Worm (Caenorhabditis elegans): ENCODE measurements around the gene F28F8.7.

The F28F8.7 gene

DNA sequence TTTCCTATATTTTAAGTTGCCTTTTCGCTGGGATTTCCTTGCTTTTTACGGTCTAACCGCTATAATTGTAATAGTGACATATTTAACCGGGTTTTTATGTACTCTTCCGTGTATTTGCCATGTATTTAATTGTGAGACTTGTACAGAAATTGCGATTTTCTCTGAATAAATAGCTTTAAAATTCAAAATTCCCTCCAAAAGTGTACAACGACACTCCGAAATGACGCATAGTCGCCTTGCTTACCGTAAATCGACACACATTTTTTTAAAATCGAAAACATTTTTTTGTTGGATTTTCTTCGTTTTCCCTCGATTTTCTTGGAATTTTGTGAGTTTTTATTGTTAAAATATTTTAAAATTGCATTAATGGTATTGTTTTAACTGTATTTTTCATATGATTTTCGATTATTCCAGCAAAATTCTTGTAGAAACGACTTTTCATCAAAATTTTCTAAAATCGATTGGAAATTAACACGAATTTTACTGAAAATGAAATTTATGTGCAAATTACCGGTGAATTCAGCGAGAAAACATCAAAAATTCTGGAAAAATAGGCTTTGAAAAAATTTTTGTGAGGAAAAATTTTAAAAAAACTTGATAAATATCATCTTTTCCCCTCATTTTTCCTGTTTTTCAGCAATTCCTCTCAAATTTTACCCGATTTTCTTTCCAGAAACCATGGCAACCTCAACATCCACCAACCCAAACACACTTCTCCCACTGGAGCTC, 20.6 kb downstream of the F28F8.7 start, which contains the start of gene lsm-5 (continued):
- TF ChIP-seq dve-1 (tag; optimal IDR thresholded peaks at IDR 0.05; ENCODE audit: insufficient read depth) (peak; percentile 11), nhr-77 (tag; optimal IDR thresholded peaks at IDR 0.05) (peak; percentile 56), zip-11 (GFP tag; IDR thresholded peaks at IDR 0.05) (no peak), hif-1 (tag; optimal IDR thresholded peaks at IDR 0.05) (peak in 1 of 2 experiments; percentile 19), Y5F2A.4 (GFP tag; optimal IDR thresholded peaks at IDR 0.05) (no peak), zag-1 (tag; optimal IDR thresholded peaks at IDR 0.05) (no peak), unc-39 (tag; optimal IDR thresholded peaks at IDR 0.05) (no peak), ama-1 (optimal IDR thresholded peaks at IDR 0.05) (peak; percentile 94), dmd-8 (GFP tag; IDR thresholded peaks at IDR 0.05) (no peak), mep-1 (tag; optimal IDR thresholded peaks at IDR 0.05) (peak; percentile 70), R02D3.7 (tag; optimal IDR thresholded peaks at IDR 0.05) (peak; percentile 80), nhr-6 (tag; optimal IDR thresholded peaks at IDR 0.05) (peak; percentile 40), T20F7.1 (GFP tag; optimal IDR thresholded peaks at IDR 0.05) (peak; percentile 96), ztf-11 (tag; optimal IDR thresholded peaks at IDR 0.05) (no peak), zfp-2 (tag; optimal IDR thresholded peaks at IDR 0.05) (no peak), nhr-237 (tag; optimal IDR thresholded peaks at IDR 0.05) (no peak), mdl-1 (tag; optimal IDR thresholded peaks at IDR 0.05) (no peak), F37D6.2 (tag; optimal IDR thresholded peaks at IDR 0.05) (no peak), unc-62 (GFP tag; optimal IDR thresholded peaks at IDR 0.05 in 1 of 2) (peak in 1 of 2 experiments; percentile 81), unc-62 (tag; optimal IDR thresholded peaks at IDR 0.05) (no peak), spr-1 (tag; optimal IDR thresholded peaks at IDR 0.05) (no peak), F44E2.7 (GFP tag; IDR thresholded peaks at IDR 0.05) (no peak), madf-5 (GFP tag; IDR thresholded peaks at IDR 0.05) (no peak), lir-3 (tag; optimal IDR thresholded peaks at IDR 0.05) (no peak), daf-8 (GFP tag; IDR thresholded peaks at IDR 0.05) (no peak), ZK546.5 (tag; optimal IDR thresholded peaks at IDR 0.05) (no peak), mxl-3 (GFP tag; optimal IDR thresholded peaks at IDR 0.05) (no peak), fkh-10 (GFP tag; optimal IDR thresholded peaks at IDR 0.05) (no peak), mdt-29 (GFP tag; IDR thresholded peaks at IDR 0.05) (no peak), lin-29 (GFP tag; IDR thresholded peaks at IDR 0.05) (no peak), lin-1 (GFP tag; IDR thresholded peaks at IDR 0.05) (no peak), nhr-76 (tag; optimal IDR thresholded peaks at IDR 0.05) (no peak), daf-16 (GFP tag; optimal IDR thresholded peaks at IDR 0.05) (no peak), daf-16 (tag; optimal IDR thresholded peaks at IDR 0.05) (peak; percentile 50), ceh-82 (tag; optimal IDR thresholded peaks at IDR 0.05) (no peak), tra-1 (GFP tag; IDR thresholded peaks at IDR 0.05) (no peak), F26F4.8 (GFP tag; conservative IDR thresholded peaks at IDR 0.05) (no peak), nhr-11 (tag; optimal IDR thresholded peaks at IDR 0.05) (no peak), madf-9 (GFP tag; conservative IDR thresholded peaks at IDR 0.05) (no peak), ceh-62 (tag; optimal IDR thresholded peaks at IDR 0.05) (no peak), unc-130 (GFP tag; optimal IDR thresholded peaks at IDR 0.05) (no peak), nhr-25 (tag; optimal IDR thresholded peaks at IDR 0.05; ENCODE audit: borderline replicate concordance, insufficient read depth) (no peak), cey-2 (tag; optimal IDR thresholded peaks at IDR 0.05; ENCODE audit: borderline replicate concordance, insufficient read depth) (no peak), rbr-2 (tag; optimal IDR thresholded peaks at IDR 0.05) (no peak), nhr-10 (tag; optimal IDR thresholded peaks at IDR 0.05) (peak; percentile 85)
